Worm (Caenorhabditis elegans) whole organism, L2 larva: ENCODE measurements around the gene ZK1307.4.

Experiments used
- C34F6.9 ChIP-seq: fragments of 150-350 bp; optimal IDR thresholded peaks from 2 replicates; lab custom pipeline; 2014; ENCODE audit warnings: missing biosample characterization, missing genetic modification characterization
- F13H6.1 ChIP-seq: sonication (generic microtip); optimal IDR thresholded peaks from 2 replicates; lab custom pipeline; 2016; ENCODE audit warnings: missing genetic modification characterization, missing compliant biosample characterization
- R02D3.7 ChIP-seq: fragments of 150-350 bp; optimal IDR thresholded peaks from 2 replicates; lab custom pipeline; 2014; ENCODE audit warnings: missing biosample characterization, missing genetic modification characterization
- Y55F3AM.14 ChIP-seq: fragments of 200-800 bp; sonication (Bioruptor generic); optimal IDR thresholded peaks from 2 replicates; lab custom pipeline; 2018; ENCODE audit warnings: mild to moderate bottlenecking, missing genetic modification characterization, missing compliant biosample characterization
- ZK546.5 ChIP-seq: sonication (generic microtip); optimal IDR thresholded peaks from 2 replicates; lab custom pipeline; 2017; ENCODE audit warnings: missing biosample characterization, missing genetic modification characterization
- ama-1 ChIP-seq: fragments of 150-350 bp; optimal IDR thresholded peaks from 2 replicates; lab custom pipeline; 2018; ENCODE audit warnings: inconsistent platforms
- blmp-1 ChIP-seq: sonication (generic microtip); optimal IDR thresholded peaks from 2 replicates; lab custom pipeline; 2017; ENCODE audit warnings: missing genetic modification characterization, mild to moderate bottlenecking, missing compliant biosample characterization, antibody characterized with exemption, moderate library complexity; ENCODE audit not compliant: insufficient read depth
- ceh-16 ChIP-seq: fragments of 150-350 bp; optimal IDR thresholded peaks from 2 replicates; lab custom pipeline; 2014; ENCODE audit warnings: missing biosample characterization, missing genetic modification characterization
- ceh-82 ChIP-seq: fragments of 150-350 bp; optimal IDR thresholded peaks from 2 replicates; lab custom pipeline; 2014; ENCODE audit warnings: missing biosample characterization, missing genetic modification characterization
- crh-2 ChIP-seq: sonication (generic microtip); optimal IDR thresholded peaks from 2 replicates; lab custom pipeline; 2017; ENCODE audit warnings: missing biosample characterization, missing genetic modification characterization
- egl-27 ChIP-seq: sonication (generic microtip); optimal IDR thresholded peaks from 3 replicates; lab custom pipeline; 2017; ENCODE audit warnings: missing biosample characterization, missing genetic modification reagents, missing genetic modification characterization
- elt-1 ChIP-seq: fragments of 150-350 bp; optimal IDR thresholded peaks from 2 replicates; lab custom pipeline; 2014; ENCODE audit warnings: missing biosample characterization, missing genetic modification characterization
- elt-3 ChIP-seq: sonication (generic microtip); optimal IDR thresholded peaks from 2 replicates; lab custom pipeline; 2017; ENCODE audit warnings: missing biosample characterization, missing genetic modification characterization
- fos-1 ChIP-seq: fragments of 150-350 bp; optimal IDR thresholded peaks from 2 replicates; lab custom pipeline; 2014; ENCODE audit warnings: missing biosample characterization, missing genetic modification characterization
- gmeb-1 ChIP-seq: fragments of 150-350 bp; optimal IDR thresholded peaks from 2 replicates; lab custom pipeline; 2014; ENCODE audit warnings: missing biosample characterization, missing genetic modification characterization
- lin-11 ChIP-seq: fragments of 150-350 bp; sonication (generic microtip); optimal IDR thresholded peaks from 2 replicates; lab custom pipeline; 2014; ENCODE audit warnings: missing biosample characterization, missing genetic modification characterization, inconsistent platforms, mixed read lengths
- lin-13 ChIP-seq: fragments of 150-350 bp; optimal IDR thresholded peaks from 2 replicates; lab custom pipeline; 2014; ENCODE audit warnings: missing biosample characterization, missing genetic modification reagents, missing genetic modification characterization
- lsy-2 ChIP-seq, 2 experiments: fragments of 150-350 bp in 1 of 2; sonication (generic microtip) in 1 of 2; optimal IDR thresholded peaks; 2 replicates each; lab custom pipeline; 2014 to 2017; ENCODE audit warnings: missing biosample characterization in 2 of 2, missing genetic modification characterization in 2 of 2
- mbf-1 ChIP-seq: sonication (generic microtip); optimal IDR thresholded peaks from 2 replicates; lab custom pipeline; 2017; ENCODE audit warnings: missing biosample characterization, missing genetic modification characterization
- nhr-10 ChIP-seq: sonication (generic microtip); optimal IDR thresholded peaks from 2 replicates; lab custom pipeline; 2017; ENCODE audit warnings: missing biosample characterization, missing genetic modification characterization
- nhr-11 ChIP-seq: fragments of 150-350 bp; optimal IDR thresholded peaks from 2 replicates; lab custom pipeline; 2014; ENCODE audit warnings: missing biosample characterization, missing genetic modification characterization
- nhr-12 ChIP-seq: fragments of 150-350 bp; optimal IDR thresholded peaks from 2 replicates; lab custom pipeline; 2014; ENCODE audit warnings: missing biosample characterization, missing genetic modification characterization
- nhr-21 ChIP-seq: fragments of 150-350 bp; optimal IDR thresholded peaks from 2 replicates; lab custom pipeline; 2014; ENCODE audit warnings: missing biosample characterization, missing genetic modification characterization
- nhr-23 ChIP-seq: fragments of 150-350 bp; optimal IDR thresholded peaks from 2 replicates; lab custom pipeline; 2014; ENCODE audit warnings: missing biosample characterization, missing genetic modification reagents, missing genetic modification characterization
- nhr-237 ChIP-seq: fragments of 150-350 bp; optimal IDR thresholded peaks from 2 replicates; lab custom pipeline; 2014; ENCODE audit warnings: missing biosample characterization, missing genetic modification characterization
- nhr-6 ChIP-seq: fragments of 150-350 bp; optimal IDR thresholded peaks from 2 replicates; lab custom pipeline; 2014; ENCODE audit warnings: missing biosample characterization, missing genetic modification characterization
- peb-1 ChIP-seq: fragments of 150-350 bp; optimal IDR thresholded peaks from 2 replicates; lab custom pipeline; 2014; ENCODE audit warnings: missing biosample characterization, missing genetic modification characterization
- sem-4 ChIP-seq: fragments of 150-350 bp; optimal IDR thresholded peaks from 2 replicates; lab custom pipeline; 2014; ENCODE audit warnings: missing biosample characterization, missing genetic modification reagents, missing genetic modification characterization
- skn-1 ChIP-seq: sonication (generic microtip); optimal IDR thresholded peaks from 2 replicates; lab custom pipeline; 2017; ENCODE audit warnings: missing biosample characterization, missing genetic modification characterization
- sma-3 ChIP-seq: sonication (generic microtip); optimal IDR thresholded peaks from 2 replicates; lab custom pipeline; 2016; ENCODE audit warnings: missing genetic modification reagents, missing genetic modification characterization, missing compliant biosample characterization
- sma-9 ChIP-seq, 2 experiments: fragments of 150-350 bp in 1 of 2; sonication (generic microtip) in 1 of 2; optimal IDR thresholded peaks; 2 replicates each; lab custom pipeline; 2014 to 2016; ENCODE audit warnings: missing genetic modification characterization in 2 of 2, mild to moderate bottlenecking in 1 of 2, missing biosample characterization in 1 of 2, missing compliant biosample characterization in 1 of 2, missing genetic modification reagents in 1 of 2, moderate library complexity in 1 of 2
- snpc-4 ChIP-seq: fragments of 150-350 bp; optimal IDR thresholded peaks from 2 replicates; lab custom pipeline; 2014; ENCODE audit warnings: missing biosample characterization, missing genetic modification characterization
- unc-55 ChIP-seq: fragments of 150-350 bp; sonication (generic microtip); optimal IDR thresholded peaks from 3 replicates; lab custom pipeline; 2014; ENCODE audit warnings: missing biosample characterization, missing genetic modification reagents, missing genetic modification characterization
- unc-62 ChIP-seq: fragments of 150-350 bp; optimal IDR thresholded peaks from 2 replicates; lab custom pipeline; 2014; ENCODE audit warnings: missing biosample characterization, missing genetic modification reagents, missing genetic modification characterization
- zag-1 ChIP-seq: fragments of 150-350 bp; optimal IDR thresholded peaks from 2 replicates; lab custom pipeline; 2014; ENCODE audit warnings: missing biosample characterization, missing genetic modification characterization
- ztf-11 ChIP-seq: sonication (generic microtip); optimal IDR thresholded peaks from 2 replicates; lab custom pipeline; 2017; ENCODE audit warnings: missing biosample characterization, missing genetic modification characterization
- ztf-4 ChIP-seq: fragments of 150-350 bp; optimal IDR thresholded peaks from 2 replicates; lab custom pipeline; 2014; ENCODE audit warnings: missing biosample characterization, missing genetic modification characterization

Gene ZK1307.4

DNA sequence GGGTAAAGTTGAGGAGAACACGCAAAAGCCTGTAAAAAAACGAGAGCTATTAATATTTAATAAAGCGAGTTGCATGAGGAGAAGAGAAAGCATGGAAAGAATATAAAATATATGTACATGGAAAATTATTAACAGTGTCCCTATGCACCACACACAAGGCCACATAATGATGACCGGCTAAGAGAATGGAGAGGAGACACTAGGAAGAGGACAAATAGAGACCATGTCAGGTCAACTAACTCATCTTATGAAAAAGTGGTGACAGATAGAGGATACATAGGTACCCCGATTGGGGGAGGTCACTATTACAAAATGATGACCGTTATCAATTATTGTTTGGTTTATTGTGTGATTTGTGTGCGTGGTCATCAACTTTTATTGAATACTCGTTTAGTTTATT is 7.2 kb downstream of the ZK1307.4 start, which contains the start of gene fzr-1:
fzr-1 (minus strand) TSS at position 29 of the 400 bp plus-strand sequence.
- TF ChIP-seq fos-1 (peak; percentile 11), ztf-4 (tag; lab: Kevin White, UChicago) (no peak)

DNA sequence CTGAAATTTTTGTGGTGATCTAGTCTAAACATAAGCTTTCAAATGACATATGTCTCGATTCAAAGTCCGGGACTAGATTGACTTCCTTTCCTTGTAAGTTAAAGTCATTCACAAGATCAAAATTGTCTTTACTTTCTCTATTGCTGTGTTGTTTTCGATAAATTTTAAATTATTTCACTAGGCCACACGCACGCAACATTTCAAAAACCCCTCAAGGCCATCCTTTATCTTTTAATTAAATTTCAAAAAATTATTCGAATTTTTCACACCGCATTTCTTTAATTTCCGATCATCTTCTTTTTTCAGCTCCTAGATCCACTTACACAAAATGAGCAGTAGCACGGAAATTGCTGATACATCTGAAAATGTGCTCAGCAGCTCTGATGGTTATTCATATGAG is 15.3 kb downstream of the ZK1307.4 start, which contains the start of gene ZK1307.7:
ZK1307.7 (plus strand) TSS at position 301 of the 400 bp plus-strand sequence.
- TF ChIP-seq lin-13 (GFP tag; lab: Kevin White, UChicago) (no peak), nhr-21 (tag; lab: Kevin White, UChicago) (no peak), gmeb-1 (tag; lab: Kevin White, UChicago) (no peak), lin-11 (tag; lab: Kevin White, UChicago) (no peak), nhr-10 (tag; lab: Kevin White, UChicago) (no peak), elt-3 (tag; lab: Kevin White, UChicago) (no peak), Y55F3AM.14 (GFP tag; lab: Kevin White, UChicago) (no peak), snpc-4 (tag; lab: Kevin White, UChicago) (no peak), zag-1 (tag; lab: Kevin White, UChicago) (no peak), nhr-237 (tag; lab: Kevin White, UChicago) (no peak), mbf-1 (tag; lab: Kevin White, UChicago) (no peak), ZK546.5 (tag; lab: Kevin White, UChicago) (no peak), elt-1 (tag; lab: Kevin White, UChicago) (no peak), sma-9 (GFP tag; optimal IDR thresholded peaks at IDR 0.05; lab: Kevin White, UChicago) (no peak), sma-9 (tag; optimal IDR thresholded peaks at IDR 0.05; lab: Kevin White, UChicago) (no peak)

DNA sequence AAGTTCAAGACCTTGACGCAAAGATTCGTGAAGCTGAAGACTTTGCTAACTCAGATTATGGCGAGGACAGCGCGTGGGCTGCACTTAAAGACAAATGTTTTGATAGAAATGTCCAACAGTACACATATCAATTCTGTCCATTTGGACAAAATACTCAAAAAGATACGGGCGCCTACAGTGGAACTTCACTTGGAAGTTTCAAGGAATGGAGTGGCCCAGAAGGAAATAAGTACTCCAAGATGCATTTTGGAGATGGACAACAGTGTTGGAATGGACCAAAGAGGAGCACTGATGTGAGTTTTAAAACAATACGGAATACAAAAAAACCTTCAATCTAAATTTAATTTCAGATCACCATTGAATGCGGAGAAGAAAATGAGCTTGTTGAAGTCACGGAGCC is 25.7 kb downstream of the ZK1307.4 start:
- TF ChIP-seq egl-27 (tag; lab: Kevin White, UChicago), result no peak
- no peak for TF ChIP-seq unc-55 (GFP tag; lab: Kevin White, UChicago)

DNA sequence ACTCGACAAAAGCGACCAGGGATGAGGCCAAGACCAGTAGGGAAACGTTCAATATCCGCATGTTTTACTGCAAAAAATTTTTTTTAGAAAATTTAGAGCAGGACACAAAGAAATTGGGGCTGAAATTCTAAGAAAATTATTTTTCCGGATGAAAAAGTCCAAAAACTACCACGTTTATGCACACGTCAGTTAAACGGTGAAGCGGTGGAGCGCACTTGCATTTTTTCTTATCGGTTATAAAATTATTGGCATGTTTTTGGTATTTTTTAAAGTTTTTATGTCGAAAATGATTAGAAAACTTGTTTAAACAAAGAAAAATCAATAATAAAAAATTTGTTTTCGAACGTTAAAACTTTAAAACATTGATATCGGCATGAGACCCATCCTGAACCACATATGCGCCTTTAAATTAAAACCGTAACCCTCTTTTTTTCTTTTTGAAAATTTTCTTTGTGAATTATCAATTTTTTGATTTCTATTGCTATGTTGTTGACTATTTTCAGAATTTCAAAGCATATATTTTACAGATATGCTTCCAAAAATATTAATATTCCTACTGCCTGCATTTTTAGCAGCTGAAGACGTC is 27.4 kb downstream of the ZK1307.4 start, which contains the start of the genes dnj-20 and ZK1307.8:
dnj-20 (minus strand) TSS at position 67 of the 586 bp plus-strand sequence.
ZK1307.8 (plus strand) TSS at position 504 of the 586 bp plus-strand sequence.
- TF ChIP-seq nhr-12 (tag; lab: Kevin White, UChicago) (no peak), gmeb-1 (tag; lab: Kevin White, UChicago) (peak; percentile 15), nhr-6 (tag; lab: Kevin White, UChicago) (no peak), lsy-2 (tag; optimal IDR thresholded peaks at IDR 0.05; lab: Kevin White, UChicago) (peak in 1 of 2 experiments; percentile 55), ceh-82 (tag; lab: Kevin White, UChicago) (no peak), nhr-11 (tag; lab: Kevin White, UChicago) (no peak), sma-3 (GFP tag; lab: Kevin White, UChicago) (no peak), R02D3.7 (tag; lab: Kevin White, UChicago) (no peak), skn-1 (tag; lab: Kevin White, UChicago) (no peak), unc-55 (GFP tag; lab: Kevin White, UChicago) (peak; percentile 38), C34F6.9 (tag; lab: Kevin White, UChicago) (peak; percentile 43), ZK546.5 (tag; lab: Kevin White, UChicago) (no peak), nhr-23 (no peak), fos-1 (peak; percentile 23), crh-2 (tag; lab: Kevin White, UChicago) (peak; percentile 79), ztf-11 (tag; lab: Kevin White, UChicago) (no peak), ceh-16 (tag; lab: Kevin White, UChicago) (no peak), nhr-21 (tag; lab: Kevin White, UChicago) (no peak), zag-1 (tag; lab: Kevin White, UChicago) (no peak), ztf-4 (tag; lab: Kevin White, UChicago) (no peak), ama-1 (lab: Kevin White, UChicago) (no peak), unc-62 (GFP tag; lab: Kevin White, UChicago) (no peak), elt-1 (tag; lab: Kevin White, UChicago) (no peak)

DNA sequence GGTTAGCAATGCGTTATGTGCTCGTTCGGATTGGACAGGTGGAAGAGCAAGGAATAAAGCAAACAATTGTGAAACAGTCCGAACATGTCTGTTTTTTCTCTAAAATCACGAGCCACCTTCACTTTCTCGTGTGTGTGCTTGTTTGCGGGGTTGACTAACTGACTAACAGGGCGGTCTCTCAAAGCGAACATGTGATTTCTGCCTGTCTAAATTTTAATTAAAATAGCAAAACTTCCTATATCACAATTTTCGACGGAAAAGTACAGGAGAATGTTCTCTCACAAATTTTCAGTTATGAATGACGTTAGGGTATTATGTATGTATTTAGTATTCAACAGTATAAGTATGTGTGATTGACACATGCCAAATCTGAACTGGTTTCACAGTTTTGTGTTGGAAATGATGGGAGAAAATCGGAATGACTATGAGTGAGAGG is 29.7 kb downstream of the ZK1307.4 start:
- TF ChIP-seq F13H6.1 (tag; lab: Kevin White, UChicago) (peak; percentile 43), peb-1 (tag; lab: Kevin White, UChicago) (no peak), ceh-82 (tag; lab: Kevin White, UChicago) (no peak), sma-9 (GFP tag; optimal IDR thresholded peaks at IDR 0.05; lab: Kevin White, UChicago) (peak; percentile 9), sma-9 (tag; optimal IDR thresholded peaks at IDR 0.05; lab: Kevin White, UChicago) (no peak), snpc-4 (tag; lab: Kevin White, UChicago) (no peak), crh-2 (tag; lab: Kevin White, UChicago) (peak; percentile 40), sem-4 (tag; lab: Kevin White, UChicago) (no peak), C34F6.9 (tag; lab: Kevin White, UChicago) (peak; percentile 21), blmp-1 (peak; percentile 13), R02D3.7 (tag; lab: Kevin White, UChicago) (no peak)
